Worm (Caenorhabditis elegans) whole organism, mixed stage, embryonic: Measurements from ENCODE around the gene Y4C6B.3.

Source experiments
- elt-3 ChIP-seq: fragments of 150-350 bp; optimal IDR thresholded peaks from 2 replicates; lab custom pipeline; 2014; ENCODE audit warnings: missing biosample characterization, missing genetic modification characterization
- hlh-1 ChIP-seq: fragments of 150-350 bp; optimal IDR thresholded peaks from 2 replicates; lab custom pipeline; 2014; ENCODE audit warnings: missing biosample characterization, missing genetic modification reagents, missing genetic modification characterization
- nhr-28 ChIP-seq: fragments of 150-350 bp; optimal IDR thresholded peaks from 2 replicates; lab custom pipeline; 2014; ENCODE audit warnings: missing biosample characterization, missing genetic modification characterization
- snpc-4 ChIP-seq: fragments of 150-350 bp; optimal IDR thresholded peaks from 2 replicates; lab custom pipeline; 2014; ENCODE audit warnings: missing biosample characterization, missing genetic modification characterization

- TF ChIP-seq elt-3 (tag; lab: Kevin White, UChicago) (no peak), nhr-28 (no peak), snpc-4 (no peak), hlh-1 (no peak)
These were observed 29.2 kb upstream of the Y4C6B.3 start, which contains the start of gene ZK354.7 for ce11 chrIV:5303030-5303429.
